Worm (Caenorhabditis elegans) whole organism, L1 larva: ENCODE results near the gene rike-1.

ENCODE experiments used
- C16A3.4 ChIP-seq: fragments of 150-350 bp; optimal IDR thresholded peaks from 2 replicates; lab custom pipeline; 2014; ENCODE audit warnings: missing biosample characterization, missing genetic modification characterization
- aha-1 ChIP-seq: fragments of 150-350 bp; optimal IDR thresholded peaks from 2 replicates; lab custom pipeline; 2014; ENCODE audit warnings: missing biosample characterization, missing genetic modification characterization
- aly-2 ChIP-seq: fragments of 150-350 bp; optimal IDR thresholded peaks from 2 replicates; lab custom pipeline; 2014; ENCODE audit warnings: missing biosample characterization, missing genetic modification characterization
- blmp-1 ChIP-seq: fragments of 150-350 bp; optimal IDR thresholded peaks from 2 replicates; lab custom pipeline; 2014; ENCODE audit warnings: missing biosample characterization, missing genetic modification characterization
- ceh-63 ChIP-seq: fragments of 200-800 bp; sonication (Bioruptor generic); optimal IDR thresholded peaks from 2 replicates; lab custom pipeline; 2018; ENCODE audit warnings: mild to moderate bottlenecking, missing genetic modification characterization, missing compliant biosample characterization
- ceh-8 ChIP-seq: fragments of 200-800 bp; sonication (Bioruptor generic); optimal IDR thresholded peaks from 2 replicates; lab custom pipeline; 2018; ENCODE audit warnings: mild to moderate bottlenecking, missing genetic modification characterization, moderate library complexity, missing compliant biosample characterization
- ceh-82 ChIP-seq, 3 experiments: fragments of 150-350 bp in 1 of 3; sonication (generic microtip) in 2 of 3; optimal IDR thresholded peaks; 2 replicates each; lab custom pipeline; 2014 to 2017; ENCODE audit warnings: missing biosample characterization in 3 of 3, missing genetic modification characterization in 3 of 3
- dpl-1 ChIP-seq, 3 experiments: fragments of 150-350 bp in 2 of 3; sonication (generic microtip) in 1 of 3; optimal IDR thresholded peaks; 2 replicates each; lab custom pipeline; 2014 to 2017; ENCODE audit warnings: missing biosample characterization in 3 of 3, missing genetic modification characterization in 3 of 3, missing genetic modification reagents in 3 of 3
- efl-1 ChIP-seq, 4 experiments: fragments of 150-350 bp; optimal IDR thresholded peaks in 3 of 4; peaks in 1 of 4; 1 replicate in 1 of 4; 2 replicates in 3 of 4; lab custom pipeline; 2014; ENCODE audit warnings: missing biosample characterization in 2 of 4, missing genetic modification characterization in 2 of 4, missing genetic modification reagents in 2 of 4
- fkh-8 ChIP-seq: sonication (generic microtip); optimal IDR thresholded peaks from 2 replicates; lab custom pipeline; 2016; ENCODE audit warnings: mild to moderate bottlenecking, missing genetic modification characterization, missing compliant biosample characterization
- fos-1 ChIP-seq: fragments of 150-350 bp; optimal IDR thresholded peaks from 2 replicates; lab custom pipeline; 2014; ENCODE audit warnings: missing biosample characterization, missing genetic modification characterization
- grh-1 ChIP-seq: fragments of 200-800 bp; sonication (Bioruptor generic); IDR thresholded peaks from 2 replicates; pipeline ENCODE4 v1.3.6; 2022; ENCODE audit warnings: missing genetic modification reagents, missing genetic modification characterization, missing compliant biosample characterization
- hlh-17 ChIP-seq: fragments of 200-800 bp; sonication (Bioruptor generic); optimal IDR thresholded peaks from 2 replicates; lab custom pipeline; 2018; ENCODE audit warnings: missing genetic modification characterization, mild to moderate bottlenecking, missing compliant biosample characterization, moderate library complexity, borderline replicate concordance
- hpl-2 ChIP-seq: fragments of 150-350 bp; optimal IDR thresholded peaks from 2 replicates; lab custom pipeline; 2014; ENCODE audit warnings: missing biosample characterization, missing genetic modification reagents, missing genetic modification characterization
- isw-1 ChIP-seq: fragments of 200-800 bp; sonication (Bioruptor generic); IDR thresholded peaks from 2 replicates; pipeline ENCODE4 v1.3.6; 2022; ENCODE audit warnings: missing genetic modification characterization, missing compliant biosample characterization
- lin-13 ChIP-seq: fragments of 150-350 bp; optimal IDR thresholded peaks from 2 replicates; lab custom pipeline; 2014; ENCODE audit warnings: missing biosample characterization, missing genetic modification reagents, missing genetic modification characterization
- lin-15B ChIP-seq: fragments of 150-350 bp; sonication (generic microtip); optimal IDR thresholded peaks from 3 replicates; lab custom pipeline; 2014; ENCODE audit warnings: missing biosample characterization, missing genetic modification characterization
- lin-35 ChIP-seq, 2 experiments: fragments of 150-350 bp; optimal IDR thresholded peaks; 2 replicates each; lab custom pipeline; 2014; ENCODE audit warnings: missing biosample characterization in 2 of 2, missing genetic modification characterization in 2 of 2, missing genetic modification reagents in 2 of 2
- lin-39 ChIP-seq: fragments of 150-350 bp; optimal IDR thresholded peaks from 2 replicates; lab custom pipeline; 2014; ENCODE audit warnings: missing biosample characterization, missing genetic modification reagents, missing genetic modification characterization
- mdl-1 ChIP-seq, 2 experiments: fragments of 150-350 bp; optimal IDR thresholded peaks; 2 replicates each; lab custom pipeline; 2014 to 2017; ENCODE audit warnings: missing biosample characterization in 2 of 2, missing genetic modification characterization in 2 of 2, inconsistent platforms in 1 of 2
- mef-2 ChIP-seq: fragments of 150-350 bp; optimal IDR thresholded peaks from 2 replicates; lab custom pipeline; 2014; ENCODE audit warnings: missing biosample characterization, missing genetic modification characterization
- mep-1 ChIP-seq: fragments of 150-350 bp; optimal IDR thresholded peaks from 2 replicates; lab custom pipeline; 2014; ENCODE audit warnings: missing biosample characterization, missing genetic modification characterization
- nhr-11 ChIP-seq: fragments of 150-350 bp; optimal IDR thresholded peaks from 2 replicates; lab custom pipeline; 2014; ENCODE audit warnings: missing biosample characterization, missing genetic modification characterization
- nhr-47 ChIP-seq: sonication (generic microtip); optimal IDR thresholded peaks from 2 replicates; lab custom pipeline; 2016; ENCODE audit warnings: mild to moderate bottlenecking, missing genetic modification characterization, moderate library complexity, missing compliant biosample characterization
- nhr-77 ChIP-seq: fragments of 150-350 bp; optimal IDR thresholded peaks from 2 replicates; lab custom pipeline; 2014; ENCODE audit warnings: missing biosample characterization, missing genetic modification characterization
- nhr-85 ChIP-seq: sonication (generic microtip); peaks from one replicate; lab custom pipeline; 2016; ENCODE audit warnings: missing genetic modification characterization, inconsistent platforms, missing compliant biosample characterization
- snu-23 ChIP-seq: sonication (generic microtip); optimal IDR thresholded peaks from 2 replicates; lab custom pipeline; 2016; ENCODE audit warnings: missing genetic modification characterization, missing compliant biosample characterization
- swsn-7 ChIP-seq: sonication (generic microtip); optimal IDR thresholded peaks from 2 replicates; lab custom pipeline; 2016; ENCODE audit warnings: missing genetic modification characterization, missing compliant biosample characterization
- tlp-1 ChIP-seq: fragments of 150-350 bp; optimal IDR thresholded peaks from 2 replicates; lab custom pipeline; 2014; ENCODE audit warnings: missing biosample characterization, missing genetic modification characterization
- unc-130 ChIP-seq: fragments of 150-350 bp; optimal IDR thresholded peaks from 2 replicates; lab custom pipeline; 2017; ENCODE audit warnings: missing biosample characterization, missing genetic modification characterization, inconsistent platforms
- unc-86 ChIP-seq: sonication (generic microtip); optimal IDR thresholded peaks from 2 replicates; lab custom pipeline; 2016; ENCODE audit warnings: missing genetic modification characterization, missing compliant biosample characterization
- vab-15 ChIP-seq: sonication (generic microtip); optimal IDR thresholded peaks from 2 replicates; lab custom pipeline; 2017; ENCODE audit warnings: missing genotype, mild to moderate bottlenecking, missing genetic modification characterization, missing compliant biosample characterization

Gene rike-1

ce11 chrV:14559312-14559711, 13.6 kb upstream of the rike-1 start, which contains the start of gene srt-32:
TSS of gene srt-32 (plus strand) at chrV:14559612.
- no peak for TF ChIP-seq C16A3.4 (tag; lab: Kevin White, UChicago)
- no peak for TF ChIP-seq nhr-47 (tag; lab: Kevin White, UChicago)
- no peak for TF ChIP-seq unc-130
- TF ChIP-seq lin-13 (GFP tag; lab: Kevin White, UChicago), result no peak
- no peak for TF ChIP-seq ceh-82 (tag; optimal IDR thresholded peaks at IDR 0.05; lab: Kevin White, UChicago)
- no peak for TF ChIP-seq ceh-63
- TF ChIP-seq nhr-11 (tag; lab: Kevin White, UChicago), result no peak
- TF ChIP-seq, all 84 proteins: peak for 0

ce11 chrV:14558757-14559156, 13.1 kb upstream of the rike-1 start, which contains the start of gene C53A5.9:
TSS of gene C53A5.9 (minus strand) at chrV:14558857.
- no peak for TF ChIP-seq efl-1 (optimal IDR thresholded peaks at IDR 0.05; lab: Kevin White, UChicago)
- peak in 1 of 2 experiments; percentile 14 for TF ChIP-seq efl-1 (GFP tag; optimal IDR thresholded peaks at IDR 0.05 in 1 of 2; lab: Kevin White, UChicago)
- no peak for TF ChIP-seq hlh-17

DNA sequence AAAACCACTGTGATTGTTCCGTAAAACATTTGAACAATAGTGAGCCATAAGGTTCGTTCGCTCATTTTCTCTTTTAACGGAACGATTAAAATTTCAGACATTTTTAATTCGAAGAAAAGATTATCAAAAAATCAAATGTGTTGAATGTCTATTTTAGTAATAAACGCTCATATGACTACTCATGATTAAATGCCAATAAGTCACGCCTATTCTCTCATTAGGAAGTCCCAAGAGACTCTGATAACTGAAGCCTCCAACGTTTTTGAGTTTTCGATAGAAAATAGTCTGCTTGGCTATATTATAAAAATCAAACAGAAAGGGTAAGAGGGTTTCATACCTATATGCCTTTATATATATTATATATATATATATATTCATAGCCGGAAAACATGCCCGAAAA, 10.5 kb upstream of the rike-1 start, which contains the start of gene srg-47:
Gene srg-47 (minus strand): TSS at position 101 of the 400 bp plus-strand sequence.
- TF ChIP-seq lin-35 (GFP tag; optimal IDR thresholded peaks at IDR 0.05; lab: Kevin White, UChicago), result no peak
- peak; percentile 41 for TF ChIP-seq ceh-8 (GFP tag; lab: Kevin White, UChicago)
- no peak for TF ChIP-seq fkh-8 (tag; lab: Kevin White, UChicago)
- TF ChIP-seq swsn-7 (tag; lab: Kevin White, UChicago), result no peak
- no peak for TF ChIP-seq tlp-1 (tag; lab: Kevin White, UChicago)

- TF ChIP-seq hpl-2 (GFP tag; lab: Kevin White, UChicago), result no peak
- TF ChIP-seq tlp-1 (tag; lab: Kevin White, UChicago), result no peak
- TF ChIP-seq aly-2 (tag; lab: Kevin White, UChicago), result no peak
- no peak for TF ChIP-seq lin-15B (tag; lab: Kevin White, UChicago)
- no peak for TF ChIP-seq snu-23 (GFP tag; lab: Kevin White, UChicago)
- TF ChIP-seq lin-39 (tag; lab: Kevin White, UChicago), result no peak
- no peak for TF ChIP-seq unc-86
- no peak for TF ChIP-seq fos-1 (tag; lab: Kevin White, UChicago)
- no peak for TF ChIP-seq dpl-1 (GFP tag; optimal IDR thresholded peaks at IDR 0.05; lab: Kevin White, UChicago)
- no peak for TF ChIP-seq nhr-47 (tag; lab: Kevin White, UChicago)
- TF ChIP-seq mdl-1 (tag; optimal IDR thresholded peaks at IDR 0.05; lab: Kevin White, UChicago), result no peak
- TF ChIP-seq nhr-77 (tag; lab: Kevin White, UChicago), result no peak
- TF ChIP-seq lin-13 (GFP tag; lab: Kevin White, UChicago), result no peak
- TF ChIP-seq mef-2 (tag; lab: Kevin White, UChicago), result no peak
- TF ChIP-seq blmp-1, result peak; percentile 71
- TF ChIP-seq vab-15 (tag; lab: Kevin White, UChicago), result no peak
- no peak for TF ChIP-seq C16A3.4 (tag; lab: Kevin White, UChicago)
- peak; percentile 17 for TF ChIP-seq mep-1
- no peak for TF ChIP-seq swsn-7 (tag; lab: Kevin White, UChicago)
- no peak for TF ChIP-seq grh-1 (GFP tag; lab: Robert Waterston, UW)
- TF ChIP-seq efl-1 (optimal IDR thresholded peaks at IDR 0.05; lab: Kevin White, UChicago), result no peak
- peak in 1 of 2 experiments; percentile 10 for TF ChIP-seq efl-1 (GFP tag; optimal IDR thresholded peaks at IDR 0.05 in 1 of 2; lab: Kevin White, UChicago)
- TF ChIP-seq lin-35 (GFP tag; optimal IDR thresholded peaks at IDR 0.05; lab: Kevin White, UChicago), result no peak
Observed at ce11 chrV:14548510-14548909, 2.8 kb upstream of the rike-1 start.

- TF ChIP-seq aha-1 (tag; lab: Kevin White, UChicago), result no peak
- TF ChIP-seq isw-1 (GFP tag; lab: Robert Waterston, UW), result no peak
- peak; percentile 58 for TF ChIP-seq nhr-85
- TF ChIP-seq mef-2 (tag; lab: Kevin White, UChicago), result no peak
- peak; percentile 60 for TF ChIP-seq blmp-1
Observed at ce11 chrV:14546569-14546968, 903 bp upstream of the rike-1 start, which contains the start of gene C53A5.13. TSS of gene C53A5.13 (plus strand) at chrV:14546869.
